Fruit fly (Drosophila melanogaster): ENCODE results near the gene cta.
A peak's percentile ranks its signal among the peaks of the same experiment; 100 is the strongest.

cta gene

DNA sequence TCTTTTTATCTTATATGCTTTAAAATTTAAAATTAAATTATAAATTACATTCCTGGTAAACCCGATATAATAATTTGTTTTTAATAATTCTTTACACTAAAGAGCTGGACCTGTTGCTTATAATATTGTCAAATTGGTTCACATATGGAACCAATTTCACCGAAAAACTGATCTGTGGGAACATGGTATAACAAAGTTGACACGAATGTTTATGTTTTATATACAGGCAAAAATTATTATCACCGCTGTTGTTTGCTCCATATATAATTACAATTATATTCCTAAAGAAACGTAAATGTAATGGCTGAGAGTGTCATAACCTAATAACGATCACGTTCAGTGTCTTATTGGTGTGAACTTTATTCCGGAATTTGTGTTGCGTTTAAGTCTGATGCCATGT is at the start of gene cta:
Gene cta (plus strand): TSS at position 233 of the 400 bp plus-strand sequence.
- TF ChIP-seq CG33017 (tag; optimal IDR thresholded peaks at IDR 0.05), result no peak

DNA sequence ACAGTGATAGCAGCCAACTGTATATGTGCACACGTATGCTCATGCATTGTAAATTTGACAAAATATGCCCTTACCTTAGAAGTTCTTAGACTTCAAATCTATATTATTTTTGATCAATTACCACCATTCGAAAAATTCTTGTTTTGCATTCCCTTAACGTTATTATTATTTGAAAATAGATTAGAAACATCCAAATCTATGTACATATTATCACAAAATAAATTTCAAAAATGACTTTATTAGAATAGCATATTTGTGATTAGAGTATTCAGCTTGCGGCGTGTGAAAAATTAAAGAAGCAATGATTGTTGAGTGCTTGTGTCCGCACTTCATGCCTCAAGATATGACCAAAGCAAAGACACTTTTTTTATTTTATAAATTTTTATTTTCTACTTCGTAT is 12.2 kb downstream of the cta start:
- peak; percentile 12 for TF ChIP-seq Hr96 (GFP tag; optimal IDR thresholded peaks at IDR 0.05)
- no peak for TF ChIP-seq toe (GFP tag; optimal IDR thresholded peaks at IDR 0.05)
- peak; percentile 8 for TF ChIP-seq kay (GFP tag; ENCODE audit: borderline replicate concordance)

DNA sequence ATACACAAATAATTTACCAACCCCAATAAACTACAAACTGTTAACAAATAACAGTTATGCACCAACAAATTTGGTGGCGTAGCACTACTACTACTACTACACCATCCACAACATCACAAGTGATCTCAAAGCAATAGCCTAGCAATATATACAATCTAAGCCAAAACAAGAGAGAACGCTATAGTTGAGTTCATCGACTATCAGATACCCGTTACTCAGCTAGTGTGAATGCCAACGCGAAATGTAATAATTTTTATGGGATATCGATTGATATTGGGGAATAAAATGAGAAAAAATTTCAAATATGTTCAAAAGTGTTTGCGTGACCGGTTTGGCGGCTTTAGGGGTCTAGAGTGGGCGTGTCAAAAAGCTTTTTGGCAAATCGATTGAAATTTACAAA is 42.3 kb downstream of the cta start:
- TF ChIP-seq CG14711 (tag; optimal IDR thresholded peaks at IDR 0.05), result no peak
- no peak for TF ChIP-seq CG7045 (GFP tag; optimal IDR thresholded peaks at IDR 0.05)
- no peak for TF ChIP-seq cnc (optimal IDR thresholded peaks at IDR 0.05)
- no peak for TF ChIP-seq CG1620 (GFP tag; optimal IDR thresholded peaks at IDR 0.05)
- no peak for TF ChIP-seq ovo (GFP tag; optimal IDR thresholded peaks at IDR 0.05)
- no peak for TF ChIP-seq Crg-1 (GFP tag; optimal IDR thresholded peaks at IDR 0.05)
- no peak for TF ChIP-seq cic (GFP tag; optimal IDR thresholded peaks at IDR 0.05)
- TF ChIP-seq CG33017 (tag; optimal IDR thresholded peaks at IDR 0.05), result no peak
- TF ChIP-seq Clk (GFP tag; optimal IDR thresholded peaks at IDR 0.05), result no peak
- TF ChIP-seq CG5204 (GFP tag; optimal IDR thresholded peaks at IDR 0.05), result no peak
- no peak for TF ChIP-seq toe (GFP tag; optimal IDR thresholded peaks at IDR 0.05)
- no peak for TF ChIP-seq kay (GFP tag; ENCODE audit: borderline replicate concordance)
- no peak for TF ChIP-seq bab1 (GFP tag; optimal IDR thresholded peaks at IDR 0.05)
- no peak for TF ChIP-seq tj (GFP tag; optimal IDR thresholded peaks at IDR 0.05)
- TF ChIP-seq Mnt (GFP tag; optimal IDR thresholded peaks at IDR 0.05), result no peak
- no peak for TF ChIP-seq CG12768 (GFP tag; optimal IDR thresholded peaks at IDR 0.05)

DNA sequence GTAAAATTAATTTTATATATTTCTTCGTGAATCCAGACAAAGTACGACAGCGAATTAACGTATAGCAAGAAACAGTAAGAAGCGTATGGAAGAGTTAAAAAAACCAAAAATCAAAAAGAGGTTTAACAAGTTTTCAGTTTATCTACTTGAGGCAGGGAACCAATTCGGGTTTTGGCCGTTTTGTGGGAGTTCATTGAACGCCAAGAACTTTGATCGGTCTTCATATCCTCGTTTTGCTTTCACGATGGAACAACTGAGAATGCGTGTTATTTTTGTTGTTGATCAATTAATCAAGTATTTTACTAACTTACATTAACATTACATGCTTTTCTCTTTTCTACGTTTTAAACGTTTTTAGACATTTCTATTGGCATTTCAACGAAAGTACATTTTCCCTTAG is 43.8 kb downstream of the cta start:
- TF ChIP-seq CG12768 (GFP tag; optimal IDR thresholded peaks at IDR 0.05) (no peak), CG5204 (GFP tag; optimal IDR thresholded peaks at IDR 0.05) (no peak), CG14711 (tag; optimal IDR thresholded peaks at IDR 0.05) (no peak), Crg-1 (GFP tag; optimal IDR thresholded peaks at IDR 0.05) (no peak), cic (GFP tag; optimal IDR thresholded peaks at IDR 0.05) (no peak)

DNA sequence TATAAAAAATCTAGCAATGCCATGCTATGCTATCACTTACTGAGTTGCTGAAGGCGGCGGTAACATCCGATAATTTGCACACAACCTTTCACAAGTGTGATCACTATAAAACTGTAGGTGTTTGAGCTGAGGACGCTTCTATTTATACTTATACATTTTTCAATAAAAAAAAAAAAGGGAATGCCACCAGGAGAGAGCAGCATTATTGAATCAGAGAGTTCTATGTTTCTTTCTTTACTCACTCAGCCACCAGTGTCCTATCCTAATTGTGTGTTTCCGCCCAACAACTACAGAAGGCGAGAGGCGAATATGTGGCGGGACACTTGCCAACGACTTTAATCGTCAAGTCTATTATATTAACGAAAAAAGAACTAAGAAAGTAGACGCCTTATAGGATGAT is 44.2 kb downstream of the cta start, which contains the start of gene Cht10:
Gene Cht10 (minus strand): TSS at position 101 of the 400 bp plus-strand sequence.
- TF ChIP-seq Clk (GFP tag; optimal IDR thresholded peaks at IDR 0.05) (no peak), CG7101 (tag; optimal IDR thresholded peaks at IDR 0.05) (no peak), Mnt (GFP tag; optimal IDR thresholded peaks at IDR 0.05) (no peak), cnc (optimal IDR thresholded peaks at IDR 0.05) (no peak), tj (GFP tag; optimal IDR thresholded peaks at IDR 0.05) (no peak), CG33017 (tag; optimal IDR thresholded peaks at IDR 0.05) (no peak), CG1620 (GFP tag; optimal IDR thresholded peaks at IDR 0.05) (no peak), kay (GFP tag; ENCODE audit: borderline replicate concordance) (no peak), Hr96 (GFP tag; optimal IDR thresholded peaks at IDR 0.05) (no peak), CG12768 (GFP tag; optimal IDR thresholded peaks at IDR 0.05) (no peak), ovo (GFP tag; optimal IDR thresholded peaks at IDR 0.05) (no peak), toe (GFP tag; optimal IDR thresholded peaks at IDR 0.05) (no peak), CG14711 (tag; optimal IDR thresholded peaks at IDR 0.05) (no peak), CG5204 (GFP tag; optimal IDR thresholded peaks at IDR 0.05) (no peak), CG11617 (GFP tag; optimal IDR thresholded peaks at IDR 0.05) (no peak), bab1 (GFP tag; optimal IDR thresholded peaks at IDR 0.05) (no peak), cic (GFP tag; optimal IDR thresholded peaks at IDR 0.05) (no peak), Crg-1 (GFP tag; optimal IDR thresholded peaks at IDR 0.05) (no peak), pad (GFP tag; optimal IDR thresholded peaks at IDR 0.05) (no peak)
